Fruit fly (Drosophila melanogaster): ENCODE data around the gene CG9676.

DNA sequence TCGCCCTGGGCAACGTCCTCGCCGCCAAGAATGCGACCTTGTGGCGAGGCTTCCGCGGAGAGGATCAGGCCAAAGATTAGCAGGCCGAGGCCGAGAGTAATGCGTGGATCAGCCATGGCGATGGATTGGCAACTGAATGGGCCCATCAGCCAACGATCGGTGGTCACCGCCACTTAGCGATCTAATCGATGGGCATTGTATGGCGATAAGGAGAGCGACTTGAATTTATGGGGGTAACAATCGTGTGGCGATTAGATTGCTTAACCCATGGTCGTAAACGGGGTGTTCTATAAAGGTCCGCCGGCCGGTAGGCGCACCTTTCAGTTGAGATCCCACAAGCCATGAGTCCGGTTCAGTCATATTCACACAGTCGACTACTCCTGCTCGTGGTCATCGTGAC, 3.8 kb upstream of the CG9676 start, which contains the start of the genes CG9673 and CG4653:
- no peak for TF ChIP-seq CTCF (optimal IDR thresholded peaks at IDR 0.05)
- TF ChIP-seq CG8478 (optimal IDR thresholded peaks at IDR 0.05), result no peak

All from S2 (cell line).